Worm (Caenorhabditis elegans) whole organism, mixed stage, embryonic: ENCODE results near the gene cyp-42A1.

Experiments
- ceh-43 ChIP-seq: fragments of 200-800 bp; sonication (Bioruptor generic); optimal IDR thresholded peaks from 2 replicates; lab custom pipeline; 2018; ENCODE audit warnings: mild to moderate bottlenecking, missing genetic modification characterization, moderate library complexity, missing compliant biosample characterization
- drap-1 ChIP-seq: fragments of 200-800 bp; sonication (Bioruptor generic); optimal IDR thresholded peaks from 3 replicates; lab custom pipeline; 2018; ENCODE audit warnings: mild to moderate bottlenecking, missing genetic modification characterization, missing compliant biosample characterization
- elt-1 ChIP-seq: sonication (generic microtip); optimal IDR thresholded peaks from 2 replicates; lab custom pipeline; 2017; ENCODE audit warnings: missing genetic modification characterization, mild to moderate bottlenecking, missing compliant biosample characterization, antibody characterized with exemption, moderate library complexity, borderline replicate concordance; ENCODE audit not compliant: insufficient read depth
- ham-2 ChIP-seq: fragments of 200-800 bp; sonication (Bioruptor generic); optimal IDR thresholded peaks from 2 replicates; lab custom pipeline; 2018; ENCODE audit warnings: mild to moderate bottlenecking, missing genetic modification characterization, missing compliant biosample characterization
- nhr-237 ChIP-seq: fragments of 150-350 bp; optimal IDR thresholded peaks from 2 replicates; lab custom pipeline; 2014; ENCODE audit warnings: missing biosample characterization, missing genetic modification characterization
- snpc-4 ChIP-seq: fragments of 150-350 bp; optimal IDR thresholded peaks from 2 replicates; lab custom pipeline; 2014; ENCODE audit warnings: missing biosample characterization, missing genetic modification characterization
- unc-39 ChIP-seq: fragments of 150-350 bp; optimal IDR thresholded peaks from 2 replicates; lab custom pipeline; 2014; ENCODE audit warnings: missing biosample characterization, missing genetic modification characterization
- ztf-11 ChIP-seq: fragments of 150-350 bp; optimal IDR thresholded peaks from 2 replicates; lab custom pipeline; 2014; ENCODE audit warnings: missing biosample characterization, missing genetic modification characterization

DNA sequence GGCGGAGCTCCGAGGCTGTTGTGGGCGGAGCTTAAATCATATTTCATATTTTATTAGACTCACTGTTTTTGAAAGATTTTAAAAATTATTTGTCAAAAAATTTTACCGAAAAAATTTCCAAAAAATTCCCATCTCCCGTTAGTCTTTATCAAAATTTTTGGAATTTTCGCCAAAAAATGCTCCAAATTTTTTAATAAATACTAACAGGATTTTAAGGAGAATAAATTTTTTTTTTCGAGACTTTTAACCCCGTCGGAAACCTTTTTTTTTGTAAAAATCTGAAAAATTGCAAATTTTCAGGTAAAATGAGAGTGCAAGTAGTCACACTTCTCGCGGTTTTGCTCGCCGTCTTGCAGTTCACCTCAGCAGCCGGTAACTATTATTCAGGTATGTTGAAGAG, 8.4 kb upstream of the cyp-42A1 start, which contains the start of gene mihp-2:
- TF ChIP-seq drap-1 (GFP tag; lab: Kevin White, UChicago) (no peak), unc-39 (tag; lab: Kevin White, UChicago) (no peak), ham-2 (GFP tag; lab: Kevin White, UChicago) (no peak), snpc-4 (tag; lab: Kevin White, UChicago) (no peak), elt-1 (tag; lab: Kevin White, UChicago) (no peak), nhr-237 (tag; lab: Kevin White, UChicago) (no peak), ztf-11 (tag; lab: Kevin White, UChicago) (no peak), ceh-43 (GFP tag; lab: Kevin White, UChicago) (no peak)
